Worm (Caenorhabditis elegans) whole organism, mixed stage, embryonic: Measurements from ENCODE around the gene nlp-1.

Experiments
- M03D4.4 ChIP-seq: sonication (generic microtip); optimal IDR thresholded peaks from 2 replicates; lab custom pipeline; 2017; ENCODE audit warnings: mild to moderate bottlenecking, missing genetic modification characterization, missing compliant biosample characterization
- bed-3 ChIP-seq: fragments of 200-800 bp; sonication (Bioruptor generic); optimal IDR thresholded peaks from 3 replicates; lab custom pipeline; 2018; ENCODE audit warnings: mild to moderate bottlenecking, missing genetic modification characterization, moderate library complexity, missing compliant biosample characterization
- ceh-39 ChIP-seq: fragments of 150-350 bp; optimal IDR thresholded peaks from 2 replicates; lab custom pipeline; 2014; ENCODE audit warnings: missing biosample characterization, missing genetic modification characterization
- ceh-43 ChIP-seq: fragments of 200-800 bp; sonication (Bioruptor generic); optimal IDR thresholded peaks from 2 replicates; lab custom pipeline; 2018; ENCODE audit warnings: mild to moderate bottlenecking, missing genetic modification characterization, moderate library complexity, missing compliant biosample characterization
- ceh-83 ChIP-seq: fragments of 200-800 bp; sonication (Bioruptor generic); optimal IDR thresholded peaks from 2 replicates; lab custom pipeline; 2018; ENCODE audit warnings: mild to moderate bottlenecking, missing genetic modification characterization, missing compliant biosample characterization
- ces-1 ChIP-seq: fragments of 150-350 bp; optimal IDR thresholded peaks from 2 replicates; lab custom pipeline; 2014; ENCODE audit warnings: missing biosample characterization, missing genetic modification reagents, missing genetic modification characterization
- cnd-1 ChIP-seq: fragments of 200-800 bp; sonication (Bioruptor generic); optimal IDR thresholded peaks from 2 replicates; lab custom pipeline; 2018; ENCODE audit warnings: mild to moderate bottlenecking, missing genetic modification characterization, missing compliant biosample characterization
- drap-1 ChIP-seq: fragments of 200-800 bp; sonication (Bioruptor generic); optimal IDR thresholded peaks from 3 replicates; lab custom pipeline; 2018; ENCODE audit warnings: mild to moderate bottlenecking, missing genetic modification characterization, missing compliant biosample characterization
- elt-1 ChIP-seq: sonication (generic microtip); optimal IDR thresholded peaks from 2 replicates; lab custom pipeline; 2017; ENCODE audit warnings: missing genetic modification characterization, mild to moderate bottlenecking, missing compliant biosample characterization, antibody characterized with exemption, moderate library complexity, borderline replicate concordance; ENCODE audit not compliant: insufficient read depth
- elt-3 ChIP-seq: fragments of 150-350 bp; optimal IDR thresholded peaks from 2 replicates; lab custom pipeline; 2014; ENCODE audit warnings: missing biosample characterization, missing genetic modification characterization
- flh-1 ChIP-seq: fragments of 200-800 bp; sonication (Bioruptor generic); optimal IDR thresholded peaks from 2 replicates; lab custom pipeline; 2018; ENCODE audit warnings: mild to moderate bottlenecking, missing genetic modification characterization, moderate library complexity, missing compliant biosample characterization
- ham-2 ChIP-seq: fragments of 200-800 bp; sonication (Bioruptor generic); optimal IDR thresholded peaks from 2 replicates; lab custom pipeline; 2018; ENCODE audit warnings: mild to moderate bottlenecking, missing genetic modification characterization, missing compliant biosample characterization
- hlh-1 ChIP-seq: fragments of 150-350 bp; optimal IDR thresholded peaks from 2 replicates; lab custom pipeline; 2014; ENCODE audit warnings: missing biosample characterization, missing genetic modification reagents, missing genetic modification characterization
- lin-32 ChIP-seq: fragments of 200-800 bp; sonication (Bioruptor generic); optimal IDR thresholded peaks from 2 replicates; lab custom pipeline; 2018; ENCODE audit warnings: mild to moderate bottlenecking, missing genetic modification characterization, missing compliant biosample characterization
- lsy-2 ChIP-seq: fragments of 150-350 bp; optimal IDR thresholded peaks from 2 replicates; lab custom pipeline; 2014; ENCODE audit warnings: missing biosample characterization, missing genetic modification characterization
- mab-5 ChIP-seq: fragments of 150-350 bp; optimal IDR thresholded peaks from 2 replicates; lab custom pipeline; 2014; ENCODE audit warnings: missing biosample characterization, missing genetic modification characterization
- mls-2 ChIP-seq: sonication (generic microtip); optimal IDR thresholded peaks from 2 replicates; lab custom pipeline; 2016; ENCODE audit warnings: mild to moderate bottlenecking, missing genetic modification characterization, moderate library complexity, missing compliant biosample characterization
- nhr-12 ChIP-seq: fragments of 150-350 bp; optimal IDR thresholded peaks from 2 replicates; lab custom pipeline; 2014; ENCODE audit warnings: missing biosample characterization, missing genetic modification characterization
- nhr-2 ChIP-seq: fragments of 150-350 bp; optimal IDR thresholded peaks from 2 replicates; lab custom pipeline; 2014; ENCODE audit warnings: missing biosample characterization, missing genetic modification characterization
- nhr-76 ChIP-seq: sonication (generic microtip); optimal IDR thresholded peaks from 2 replicates; lab custom pipeline; 2017; ENCODE audit warnings: missing biosample characterization, missing genetic modification characterization
- pha-4 ChIP-seq: fragments of 150-350 bp; optimal IDR thresholded peaks from 2 replicates; lab custom pipeline; 2018; ENCODE audit warnings: missing biosample characterization, missing genetic modification reagents, missing genetic modification characterization
- sem-2 ChIP-seq: fragments of 200-800 bp; sonication (Bioruptor generic); optimal IDR thresholded peaks from 2 replicates; lab custom pipeline; 2018; ENCODE audit warnings: mild to moderate bottlenecking, missing genetic modification characterization, missing compliant biosample characterization
- snpc-4 ChIP-seq: fragments of 150-350 bp; optimal IDR thresholded peaks from 2 replicates; lab custom pipeline; 2014; ENCODE audit warnings: missing biosample characterization, missing genetic modification characterization
- unc-120 ChIP-seq: sonication (generic microtip); optimal IDR thresholded peaks from 2 replicates; lab custom pipeline; 2017; ENCODE audit warnings: missing genetic modification characterization, missing compliant biosample characterization; ENCODE audit not compliant: poor library complexity, severe bottlenecking
- unc-39 ChIP-seq: fragments of 150-350 bp; optimal IDR thresholded peaks from 2 replicates; lab custom pipeline; 2014; ENCODE audit warnings: missing biosample characterization, missing genetic modification characterization
- unc-62 ChIP-seq: fragments of 150-350 bp; optimal IDR thresholded peaks from 2 replicates; lab custom pipeline; 2014; ENCODE audit warnings: missing biosample characterization, missing genetic modification reagents, missing genetic modification characterization

Gene nlp-1

ce11 chrX:3752443-3752842, 25.1 kb downstream of the nlp-1 start:
- TF ChIP-seq sem-2 (GFP tag; lab: Kevin White, UChicago) (no peak), bed-3 (GFP tag; lab: Kevin White, UChicago) (no peak), nhr-2 (tag; lab: Kevin White, UChicago) (no peak), nhr-76 (tag; lab: Kevin White, UChicago) (no peak), unc-39 (no peak), ceh-83 (GFP tag; lab: Kevin White, UChicago) (no peak), ceh-39 (no peak), elt-1 (no peak)

DNA sequence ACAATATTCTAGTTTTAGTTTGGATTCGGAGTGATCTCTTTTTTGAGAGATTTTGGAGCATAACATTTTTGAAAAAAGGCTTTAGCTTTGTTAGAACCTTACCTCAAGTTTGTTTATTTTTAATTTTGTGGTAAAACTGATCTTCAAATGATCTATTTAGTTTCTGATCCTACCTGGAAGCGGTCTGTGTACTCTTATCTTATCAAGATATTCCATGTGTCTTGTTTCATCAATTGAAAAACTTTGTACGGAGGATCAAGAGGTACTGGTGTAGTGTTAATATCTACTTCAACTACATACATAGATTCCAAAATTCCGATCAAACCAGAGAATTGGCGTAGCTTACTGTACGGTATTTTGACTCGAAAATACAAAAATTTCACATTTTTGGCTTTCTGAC, 28.4 kb downstream of the nlp-1 start:
- TF ChIP-seq mls-2 (tag; lab: Kevin White, UChicago) (no peak), unc-120 (tag; lab: Kevin White, UChicago) (no peak), flh-1 (GFP tag; lab: Kevin White, UChicago) (no peak), lin-32 (GFP tag; lab: Kevin White, UChicago) (no peak), elt-3 (tag; lab: Kevin White, UChicago) (no peak), M03D4.4 (no peak), hlh-1 (tag; lab: Kevin White, UChicago) (no peak), elt-1 (no peak), sem-2 (GFP tag; lab: Kevin White, UChicago) (no peak)
- TF ChIP-seq, all 35 proteins: peak for 0

DNA sequence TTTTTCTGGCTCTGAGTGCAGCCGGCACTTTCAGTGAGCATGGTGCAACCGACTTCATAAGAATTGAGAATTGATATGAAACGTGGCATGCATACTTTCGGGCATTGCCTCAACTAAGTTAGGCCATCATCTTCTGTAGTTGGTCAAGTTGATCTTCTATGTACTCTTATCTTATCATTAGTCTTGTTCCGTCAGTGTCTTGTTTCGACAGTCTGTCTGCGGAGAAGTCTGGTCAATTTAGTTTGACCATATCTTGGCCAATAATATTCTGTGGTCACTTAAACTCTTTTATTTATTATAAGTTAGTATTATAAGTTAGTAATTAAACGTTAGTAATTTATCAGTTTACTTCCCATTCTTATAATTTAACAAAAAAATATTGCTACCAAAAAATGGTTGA, 28.9 kb downstream of the nlp-1 start:
- TF ChIP-seq cnd-1 (tag; lab: Kevin White, UChicago) (no peak), elt-3 (tag; lab: Kevin White, UChicago) (no peak)

DNA sequence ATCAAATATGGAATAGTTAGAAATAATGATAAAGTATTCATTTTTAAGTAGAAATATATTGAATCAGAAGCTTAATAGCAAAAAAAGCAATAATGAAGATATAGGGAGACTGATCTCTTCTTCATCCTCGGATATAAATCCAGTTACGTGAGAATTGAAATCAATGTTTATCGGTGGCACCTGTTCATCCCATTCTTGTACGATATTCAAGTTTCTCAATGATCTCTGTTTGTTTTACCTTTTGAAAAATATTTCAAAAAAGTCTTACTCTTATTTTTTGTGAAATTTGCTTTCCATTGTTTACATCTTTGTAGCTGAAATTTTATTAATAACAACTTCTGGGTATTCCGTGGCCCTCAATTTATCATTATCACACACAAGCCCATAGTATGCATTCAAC, 31.0 kb downstream of the nlp-1 start, which contains the start of gene T14G12.12:
Gene T14G12.12, minus strand, starts transcription at position 101 of the 400 bp plus-strand sequence.
- no peak for TF ChIP-seq nhr-12
- no peak for TF ChIP-seq ceh-83 (GFP tag; lab: Kevin White, UChicago)
- TF ChIP-seq lsy-2 (tag; lab: Kevin White, UChicago), result no peak
- no peak for TF ChIP-seq elt-3 (tag; lab: Kevin White, UChicago)
- TF ChIP-seq hlh-1 (tag; lab: Kevin White, UChicago), result no peak
- TF ChIP-seq nhr-76 (tag; lab: Kevin White, UChicago), result no peak
- TF ChIP-seq ceh-43 (GFP tag; lab: Kevin White, UChicago), result no peak
- TF ChIP-seq unc-62 (GFP tag; lab: Kevin White, UChicago), result no peak
- no peak for TF ChIP-seq sem-2 (GFP tag; lab: Kevin White, UChicago)
- no peak for TF ChIP-seq ham-2 (GFP tag; lab: Kevin White, UChicago)
- TF ChIP-seq nhr-2 (tag; lab: Kevin White, UChicago), result no peak
- no peak for TF ChIP-seq pha-4 (tag; lab: Kevin White, UChicago)
- TF ChIP-seq ces-1, result no peak
- no peak for TF ChIP-seq elt-1
- no peak for TF ChIP-seq drap-1

ce11 chrX:3759345-3759744, 32.0 kb downstream of the nlp-1 start, which contains the start of gene T14G12.6:
Gene T14G12.6 (minus strand): TSS chrX:3759445.
- TF ChIP-seq snpc-4 (tag; lab: Kevin White, UChicago) (no peak), elt-3 (tag; lab: Kevin White, UChicago) (peak; percentile 1)

- TF ChIP-seq ham-2 (GFP tag; lab: Kevin White, UChicago) (no peak), cnd-1 (tag; lab: Kevin White, UChicago) (no peak), ces-1 (no peak), hlh-1 (tag; lab: Kevin White, UChicago) (no peak), flh-1 (GFP tag; lab: Kevin White, UChicago) (no peak), nhr-12 (no peak), unc-62 (GFP tag; lab: Kevin White, UChicago) (no peak), unc-39 (no peak), ceh-43 (GFP tag; lab: Kevin White, UChicago) (no peak), nhr-76 (tag; lab: Kevin White, UChicago) (no peak)
- TF ChIP-seq, all 35 proteins: peak for 0
These were observed 32.4 kb downstream of the nlp-1 start for ce11 chrX:3759820-3760219.

DNA sequence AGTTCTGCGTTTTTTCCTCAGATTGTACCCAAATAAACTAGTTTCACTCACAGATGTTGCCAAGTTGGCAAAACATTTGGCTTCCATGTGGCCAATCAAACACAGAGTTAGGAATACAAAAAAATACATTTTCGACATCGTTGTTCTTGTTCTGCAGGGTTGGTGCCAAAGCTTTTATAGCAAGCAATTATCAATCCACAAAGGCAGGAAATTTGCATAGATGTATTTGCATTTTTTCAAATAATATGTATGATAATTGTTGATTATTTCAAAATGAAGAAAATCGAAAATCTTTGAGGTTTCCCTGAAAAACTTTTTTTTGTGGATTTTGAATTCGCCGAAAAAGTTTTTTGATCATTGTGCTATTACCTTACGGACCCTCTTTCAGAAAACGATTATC, 35.0 kb downstream of the nlp-1 start, which contains the start of gene T14G12.11:
Gene T14G12.11, minus strand, starts transcription at position 138 of the 400 bp plus-strand sequence.
- TF ChIP-seq unc-120 (tag; lab: Kevin White, UChicago) (no peak), ceh-39 (no peak), flh-1 (GFP tag; lab: Kevin White, UChicago) (no peak), sem-2 (GFP tag; lab: Kevin White, UChicago) (no peak), pha-4 (tag; lab: Kevin White, UChicago) (no peak), nhr-2 (tag; lab: Kevin White, UChicago) (no peak), ces-1 (no peak), ceh-83 (GFP tag; lab: Kevin White, UChicago) (no peak), mab-5 (no peak)
